Fruit fly (Drosophila melanogaster) whole organism, embryonic: Measurements from ENCODE around the gene CG34292.

Experiments
- B-H2 ChIP-seq: fragments of 200-800 bp; sonication (Bioruptor generic); optimal IDR thresholded peaks from 2 replicates; lab custom pipeline; 2018; ENCODE audit warnings: missing biosample characterization, mild to moderate bottlenecking, missing genetic modification characterization
- C15 ChIP-seq: fragments of 200-800 bp; sonication (Bioruptor generic); IDR thresholded peaks from 3 replicates; pipeline ENCODE4 v1.3.6; 2022; ENCODE audit warnings: missing biosample characterization, missing genetic modification characterization
- CG10321 ChIP-seq: fragments of 200-800 bp; sonication (Bioruptor generic); IDR thresholded peaks from 2 replicates; pipeline ENCODE4 v1.3.6; 2022; ENCODE audit warnings: missing biosample characterization, missing genetic modification characterization
- CG10543 ChIP-seq: fragments of 200-800 bp; sonication (Bioruptor generic); optimal IDR thresholded peaks from 3 replicates; lab custom pipeline; 2017; ENCODE audit warnings: missing biosample characterization, mild to moderate bottlenecking, missing genetic modification characterization, moderate library complexity
- CG10979 ChIP-seq: fragments of 200-800 bp; sonication (Bioruptor generic); optimal IDR thresholded peaks from 2 replicates; lab custom pipeline; 2018; ENCODE audit warnings: missing biosample characterization, mild to moderate bottlenecking, missing genetic modification characterization, moderate library complexity
- CG11398 ChIP-seq: fragments of 200-800 bp; sonication (Bioruptor generic); optimal IDR thresholded peaks from 2 replicates; lab custom pipeline; 2016; ENCODE audit warnings: missing biosample characterization, missing genetic modification characterization
- CG11560 ChIP-seq: fragments of 200-800 bp; sonication (Bioruptor generic); IDR thresholded peaks from 3 replicates; pipeline ENCODE4 v1.3.6; 2022; ENCODE audit warnings: missing biosample characterization, missing genetic modification characterization
- CG11723 ChIP-seq: fragments of 200-800 bp; sonication (Bioruptor generic); optimal IDR thresholded peaks from 2 replicates; lab custom pipeline; 2017; ENCODE audit warnings: missing biosample characterization, mild to moderate bottlenecking, missing genetic modification characterization
- CG12659 ChIP-seq: fragments of 200-800 bp; sonication (Bioruptor generic); optimal IDR thresholded peaks from 3 replicates; lab custom pipeline; 2017; ENCODE audit warnings: mild to moderate bottlenecking, missing biosample characterization, missing genetic modification reagents, missing genetic modification characterization
- CG14667 ChIP-seq: fragments of 200-800 bp; sonication (Bioruptor generic); IDR thresholded peaks from 2 replicates; pipeline ENCODE4 v1.3.6; 2022; ENCODE audit warnings: missing biosample characterization, missing genetic modification characterization
- CG14710 ChIP-seq: fragments of 200-800 bp; sonication (Bioruptor generic); optimal IDR thresholded peaks from 3 replicates; lab custom pipeline; 2019; ENCODE audit warnings: missing biosample characterization, mild to moderate bottlenecking, missing genetic modification characterization, moderate library complexity
- CG14965 ChIP-seq: fragments of 200-800 bp; sonication (Bioruptor generic); optimal IDR thresholded peaks from 2 replicates; lab custom pipeline; 2016; ENCODE audit warnings: missing biosample characterization, missing genetic modification characterization, borderline replicate concordance
- CG34224 ChIP-seq: fragments of 200-800 bp; sonication (Bioruptor generic); IDR thresholded peaks from 3 replicates; pipeline ENCODE4 v1.3.6; 2022; ENCODE audit warnings: missing biosample characterization, missing genetic modification characterization; ENCODE audit not compliant: partially characterized antibody
- CG4730 ChIP-seq: fragments of 200-800 bp; sonication (Bioruptor generic); IDR thresholded peaks from 2 replicates; pipeline ENCODE4 v1.3.6; 2022; ENCODE audit warnings: missing biosample characterization, missing genetic modification characterization
- CG6683 ChIP-seq: fragments of 200-800 bp; sonication (Bioruptor generic); optimal IDR thresholded peaks from 2 replicates; lab custom pipeline; 2017; ENCODE audit warnings: missing biosample characterization, mild to moderate bottlenecking, missing genetic modification characterization, missing genetic modification reagents
- CG7357 ChIP-seq: fragments of 200-800 bp; sonication (Bioruptor generic); IDR thresholded peaks from 3 replicates; pipeline ENCODE4 v1.3.6; 2022; ENCODE audit warnings: missing biosample characterization, missing genetic modification characterization
- CG8281 ChIP-seq: fragments of 200-800 bp; sonication (Bioruptor generic); optimal IDR thresholded peaks from 2 replicates; lab custom pipeline; 2018; ENCODE audit warnings: missing biosample characterization, mild to moderate bottlenecking, missing genetic modification characterization, moderate library complexity
- CG8359 ChIP-seq: fragments of 200-800 bp; sonication (Bioruptor generic); optimal IDR thresholded peaks from 2 replicates; lab custom pipeline; 2017; ENCODE audit warnings: missing biosample characterization, mild to moderate bottlenecking, missing genetic modification characterization, borderline replicate concordance
- CTCF ChIP-seq: fragments of 200-800 bp; sonication (Bioruptor generic); optimal IDR thresholded peaks from 2 replicates; lab custom pipeline; 2017; ENCODE audit warnings: missing biosample characterization, mild to moderate bottlenecking, missing genetic modification characterization, moderate library complexity
- Dll ChIP-seq: fragments of 200-800 bp; sonication (Bioruptor generic); IDR thresholded peaks from 4 replicates; pipeline ENCODE4 v1.3.6; 2022; ENCODE audit warnings: missing biosample characterization, missing genetic modification characterization; ENCODE audit not compliant: partially characterized antibody
- Eip74EF ChIP-seq, 2 experiments: fragments of 200-800 bp in 1 of 2; fragments of >200 bp in 1 of 2; sonication (Bioruptor generic) in 1 of 2; optimal IDR thresholded peaks; 2 replicates each; lab custom pipeline; 2017 to 2019; ENCODE audit warnings: missing biosample characterization in 2 of 2, missing genetic modification characterization in 2 of 2, mild to moderate bottlenecking in 1 of 2, moderate library complexity in 1 of 2
- H2.0 ChIP-seq: fragments of 200-800 bp; sonication (Bioruptor generic); IDR thresholded peaks from 2 replicates; pipeline ENCODE4 v1.3.6; 2022; ENCODE audit warnings: missing biosample characterization, missing genetic modification characterization
- HLH3B ChIP-seq: fragments of 200-800 bp; sonication (Bioruptor generic); IDR thresholded peaks from 2 replicates; pipeline ENCODE4 v1.3.6; 2022; ENCODE audit warnings: missing biosample characterization, missing genetic modification characterization
- HmgZ ChIP-seq: fragments of 200-800 bp; sonication (Bioruptor generic); optimal IDR thresholded peaks from 2 replicates; lab custom pipeline; 2018; ENCODE audit warnings: missing biosample characterization, mild to moderate bottlenecking, missing genetic modification characterization
- Myb ChIP-seq: fragments of 200-800 bp; sonication (Bioruptor generic); optimal IDR thresholded peaks from 2 replicates; lab custom pipeline; 2016; ENCODE audit warnings: missing biosample characterization, missing genetic modification characterization
- NFAT ChIP-seq: fragments of 200-800 bp; sonication (Bioruptor generic); IDR thresholded peaks from 2 replicates; pipeline ENCODE4 v1.3.6; 2022; ENCODE audit warnings: missing biosample characterization, missing genetic modification characterization
- Sox100B ChIP-seq: fragments of 200-800 bp; sonication (Bioruptor generic); optimal IDR thresholded peaks from 3 replicates; lab custom pipeline; 2018; ENCODE audit warnings: missing biosample characterization, mild to moderate bottlenecking, missing genetic modification characterization
- Sox102F ChIP-seq: fragments of 200-800 bp; sonication (Bioruptor generic); optimal IDR thresholded peaks from 2 replicates; lab custom pipeline; 2018; ENCODE audit warnings: missing biosample characterization, mild to moderate bottlenecking, missing genetic modification characterization, moderate library complexity
- TFAM ChIP-seq: fragments of 200-800 bp; sonication (Bioruptor generic); optimal IDR thresholded peaks from 2 replicates; lab custom pipeline; 2017; ENCODE audit warnings: missing biosample characterization, missing genetic modification characterization, inconsistent platforms
- ab ChIP-seq: fragments of 200-800 bp; sonication (Bioruptor generic); optimal IDR thresholded peaks from 2 replicates; lab custom pipeline; 2016; ENCODE audit warnings: missing biosample characterization, missing genetic modification characterization
- bbx ChIP-seq: fragments of 200-800 bp; sonication (Bioruptor generic); IDR thresholded peaks from 2 replicates; pipeline ENCODE4 v1.3.6; 2022; ENCODE audit warnings: missing biosample characterization, missing genetic modification characterization; ENCODE audit not compliant: partially characterized antibody
- ci ChIP-seq: fragments of 200-800 bp; sonication (Bioruptor generic); IDR thresholded peaks from 3 replicates; pipeline ENCODE4 v1.3.6; 2022; ENCODE audit warnings: missing biosample characterization, missing genetic modification characterization
- crc ChIP-seq: fragments of 200-800 bp; sonication (Bioruptor generic); optimal IDR thresholded peaks from 2 replicates; lab custom pipeline; 2016; ENCODE audit warnings: missing biosample characterization, missing genetic modification characterization
- disco-r ChIP-seq: fragments of 200-800 bp; sonication (Bioruptor generic); optimal IDR thresholded peaks from 2 replicates; lab custom pipeline; 2016; ENCODE audit warnings: missing biosample characterization, missing genetic modification characterization
- fd96Cb ChIP-seq: fragments of 200-800 bp; sonication (Bioruptor generic); optimal IDR thresholded peaks from 2 replicates; lab custom pipeline; 2018; ENCODE audit warnings: missing biosample characterization, mild to moderate bottlenecking, missing genetic modification characterization, moderate library complexity
- h ChIP-seq: fragments of >200 bp; optimal IDR thresholded peaks from 2 replicates; lab custom pipeline; 2017
- kni ChIP-seq: fragments of 200-800 bp; sonication (Bioruptor generic); optimal IDR thresholded peaks from 3 replicates; lab custom pipeline; 2017; ENCODE audit warnings: mild to moderate bottlenecking, missing biosample characterization, missing genetic modification reagents, missing genetic modification characterization
- lbe ChIP-seq: fragments of 200-800 bp; sonication (Bioruptor generic); optimal IDR thresholded peaks from 2 replicates; lab custom pipeline; 2016; ENCODE audit warnings: missing biosample characterization, mild to moderate bottlenecking, missing genetic modification characterization
- maf-S ChIP-seq: fragments of 200-800 bp; sonication (Bioruptor generic); optimal IDR thresholded peaks from 2 replicates; lab custom pipeline; 2016; ENCODE audit warnings: missing biosample characterization, missing genetic modification characterization
- phol ChIP-seq: fragments of 200-800 bp; sonication (Bioruptor generic); optimal IDR thresholded peaks from 3 replicates; lab custom pipeline; 2018; ENCODE audit warnings: missing biosample characterization, mild to moderate bottlenecking, missing genetic modification characterization, moderate library complexity
- pros ChIP-seq: fragments of 200-800 bp; sonication (Bioruptor generic); optimal IDR thresholded peaks from 3 replicates; lab custom pipeline; 2019; ENCODE audit warnings: missing biosample characterization, mild to moderate bottlenecking, missing genetic modification characterization, moderate library complexity
- psq ChIP-seq: fragments of 200-800 bp; sonication (Bioruptor generic); optimal IDR thresholded peaks from 2 replicates; lab custom pipeline; 2017; ENCODE audit warnings: missing biosample characterization, missing genetic modification characterization
- ranshi ChIP-seq: fragments of 200-800 bp; sonication (Bioruptor generic); IDR thresholded peaks from 2 replicates; pipeline ENCODE4 v1.3.6; 2022; ENCODE audit warnings: missing biosample characterization, missing genetic modification characterization
- row ChIP-seq: fragments of 200-800 bp; sonication (Bioruptor generic); IDR thresholded peaks from 3 replicates; pipeline ENCODE4 v1.3.6; 2022; ENCODE audit warnings: missing biosample characterization, missing genetic modification characterization
- slbo ChIP-seq: fragments of 200-800 bp; sonication (Bioruptor generic); IDR thresholded peaks from 2 replicates; pipeline ENCODE4 v1.3.6; 2022; ENCODE audit warnings: missing biosample characterization, missing genetic modification characterization
- sna ChIP-seq: fragments of 200-800 bp; sonication (Bioruptor generic); IDR thresholded peaks from 2 replicates; pipeline ENCODE4 v1.3.6; 2022; ENCODE audit warnings: missing biosample characterization, missing genetic modification characterization; ENCODE audit not compliant: partially characterized antibody
- so ChIP-seq: fragments of 200-800 bp; sonication (Bioruptor generic); IDR thresholded peaks from 3 replicates; pipeline ENCODE4 v1.3.6; 2022; ENCODE audit warnings: missing biosample characterization, missing genetic modification characterization
- sr ChIP-seq: fragments of 200-800 bp; sonication (Bioruptor generic); IDR thresholded peaks from 3 replicates; pipeline ENCODE4 v1.3.6; 2022; ENCODE audit warnings: missing biosample characterization, missing genetic modification characterization
- wor ChIP-seq: fragments of 200-800 bp; sonication (Bioruptor generic); IDR thresholded peaks from 2 replicates; pipeline ENCODE4 v1.3.6; 2022; ENCODE audit warnings: missing biosample characterization, missing genetic modification characterization

Gene CG34292

dm6 chr3R:27111784-27112602 lies 50.0 kb downstream of the CG34292 start, which contains the start of the genes gb and CG5815 (continued):
- TF ChIP-seq kni (peak; percentile 98), CG4730 (GFP tag; lab: Robert Waterston, UW) (peak; percentile 82), CG6683 (GFP tag; lab: Kevin White, UChicago) (peak; percentile 81), row (GFP tag; lab: Robert Waterston, UW) (peak; percentile 97), B-H2 (peak; percentile 90), Eip74EF (GFP tag; optimal IDR thresholded peaks at IDR 0.05; lab: Kevin White, UChicago) (no peak), Dll (peak; percentile 98), sna (GFP tag; lab: Robert Waterston, UW) (peak; percentile 98), fd96Cb (peak; percentile 89), CG8359 (GFP tag; lab: Kevin White, UChicago) (peak; percentile 70), C15 (GFP tag; lab: Robert Waterston, UW) (peak; percentile 75; the same call in 2 of the 3 replicates), CG11723 (GFP tag; lab: Kevin White, UChicago) (no peak), sr (0 out of 3 replicates have a peak, but pooled peaks have one; percentile 53), HmgZ (tag; lab: Kevin White, UChicago) (peak; percentile 91), bbx (GFP tag; lab: Robert Waterston, UW) (peak; percentile 85), h (lab: Kevin White, UChicago) (no peak), disco-r (GFP tag; lab: Kevin White, UChicago) (peak; percentile 38), NFAT (peak; percentile 90), TFAM (peak; percentile 50), lbe (GFP tag; lab: Kevin White, UChicago) (peak; percentile 90), ci (GFP tag; lab: Robert Waterston, UW) (peak; percentile 91), HLH3B (GFP tag; lab: Robert Waterston, UW) (peak; percentile 86), CG14667 (GFP tag; lab: Robert Waterston, UW) (peak; percentile 87), CG14710 (tag; lab: Kevin White, UChicago) (peak; percentile 88), CG10321 (GFP tag; lab: Robert Waterston, UW) (peak; percentile 65), Sox102F (GFP tag; lab: Kevin White, UChicago) (peak; percentile 92), ranshi (GFP tag; lab: Robert Waterston, UW) (peak; percentile 89), psq (GFP tag; lab: Kevin White, UChicago) (peak; percentile 96), Sox100B (GFP tag; lab: Kevin White, UChicago) (no peak), CG8281 (tag; lab: Kevin White, UChicago) (peak; percentile 66), wor (GFP tag; lab: Robert Waterston, UW) (peak; percentile 69), slbo (peak; percentile 95), CTCF (peak; percentile 17), CG12659 (GFP tag; lab: Kevin White, UChicago) (peak; percentile 96), maf-S (GFP tag; lab: Kevin White, UChicago) (peak; percentile 66), CG10543 (GFP tag; lab: Kevin White, UChicago) (peak; percentile 90), Myb (peak; percentile 51), CG7357 (GFP tag; lab: Robert Waterston, UW) (peak; percentile 78), CG10979 (peak; percentile 83), CG11398 (peak; percentile 43), CG14965 (GFP tag; lab: Kevin White, UChicago) (no peak), ab (GFP tag; lab: Kevin White, UChicago) (peak; percentile 51), so (GFP tag; lab: Robert Waterston, UW) (peak; percentile 79; the same call in 2 of the 3 replicates), CG34224 (GFP tag; lab: Robert Waterston, UW) (peak; percentile 98), CG11560 (peak; percentile 75; the same call in 2 of the 3 replicates), H2.0 (peak; percentile 89), pros (GFP tag; lab: Kevin White, UChicago) (no peak), crc (GFP tag; lab: Kevin White, UChicago) (peak; percentile 49), phol (tag; lab: Kevin White, UChicago) (peak; percentile 92)
